Worm (Caenorhabditis elegans) whole organism, L2 larva: ENCODE measurements around the gene F21A3.2.

ENCODE experiments used
- C34F6.9 ChIP-seq: fragments of 150-350 bp; optimal IDR thresholded peaks from 2 replicates; lab custom pipeline; 2014; ENCODE audit warnings: missing biosample characterization, missing genetic modification characterization
- R02D3.7 ChIP-seq: fragments of 150-350 bp; optimal IDR thresholded peaks from 2 replicates; lab custom pipeline; 2014; ENCODE audit warnings: missing biosample characterization, missing genetic modification characterization
- Y55F3AM.14 ChIP-seq: fragments of 200-800 bp; sonication (Bioruptor generic); optimal IDR thresholded peaks from 2 replicates; lab custom pipeline; 2018; ENCODE audit warnings: mild to moderate bottlenecking, missing genetic modification characterization, missing compliant biosample characterization
- ZK546.5 ChIP-seq: sonication (generic microtip); optimal IDR thresholded peaks from 2 replicates; lab custom pipeline; 2017; ENCODE audit warnings: missing biosample characterization, missing genetic modification characterization
- alr-1 ChIP-seq: fragments of 150-350 bp; optimal IDR thresholded peaks from 2 replicates; lab custom pipeline; 2014; ENCODE audit warnings: missing biosample characterization, missing genetic modification characterization
- aly-2 ChIP-seq: fragments of 150-350 bp; optimal IDR thresholded peaks from 2 replicates; lab custom pipeline; 2014; ENCODE audit warnings: missing biosample characterization, missing genetic modification characterization
- ama-1 ChIP-seq: fragments of 150-350 bp; optimal IDR thresholded peaks from 2 replicates; lab custom pipeline; 2018; ENCODE audit warnings: inconsistent platforms
- blmp-1 ChIP-seq: sonication (generic microtip); optimal IDR thresholded peaks from 2 replicates; lab custom pipeline; 2017; ENCODE audit warnings: missing genetic modification characterization, mild to moderate bottlenecking, missing compliant biosample characterization, antibody characterized with exemption, moderate library complexity; ENCODE audit not compliant: insufficient read depth
- ceh-16 ChIP-seq: fragments of 150-350 bp; optimal IDR thresholded peaks from 2 replicates; lab custom pipeline; 2014; ENCODE audit warnings: missing biosample characterization, missing genetic modification characterization
- ceh-82 ChIP-seq: fragments of 150-350 bp; optimal IDR thresholded peaks from 2 replicates; lab custom pipeline; 2014; ENCODE audit warnings: missing biosample characterization, missing genetic modification characterization
- crh-2 ChIP-seq: sonication (generic microtip); optimal IDR thresholded peaks from 2 replicates; lab custom pipeline; 2017; ENCODE audit warnings: missing biosample characterization, missing genetic modification characterization
- dmd-4 ChIP-seq: sonication (generic microtip); optimal IDR thresholded peaks from 2 replicates; lab custom pipeline; 2017; ENCODE audit warnings: missing biosample characterization, missing genetic modification characterization
- egl-27 ChIP-seq: sonication (generic microtip); optimal IDR thresholded peaks from 3 replicates; lab custom pipeline; 2017; ENCODE audit warnings: missing biosample characterization, missing genetic modification reagents, missing genetic modification characterization
- elt-1 ChIP-seq: fragments of 150-350 bp; optimal IDR thresholded peaks from 2 replicates; lab custom pipeline; 2014; ENCODE audit warnings: missing biosample characterization, missing genetic modification characterization
- elt-3 ChIP-seq: sonication (generic microtip); optimal IDR thresholded peaks from 2 replicates; lab custom pipeline; 2017; ENCODE audit warnings: missing biosample characterization, missing genetic modification characterization
- fos-1 ChIP-seq: fragments of 150-350 bp; optimal IDR thresholded peaks from 2 replicates; lab custom pipeline; 2014; ENCODE audit warnings: missing biosample characterization, missing genetic modification characterization
- gmeb-1 ChIP-seq: fragments of 150-350 bp; optimal IDR thresholded peaks from 2 replicates; lab custom pipeline; 2014; ENCODE audit warnings: missing biosample characterization, missing genetic modification characterization
- lin-11 ChIP-seq: fragments of 150-350 bp; sonication (generic microtip); optimal IDR thresholded peaks from 2 replicates; lab custom pipeline; 2014; ENCODE audit warnings: missing biosample characterization, missing genetic modification characterization, inconsistent platforms, mixed read lengths
- lin-13 ChIP-seq: fragments of 150-350 bp; optimal IDR thresholded peaks from 2 replicates; lab custom pipeline; 2014; ENCODE audit warnings: missing biosample characterization, missing genetic modification reagents, missing genetic modification characterization
- lin-39 ChIP-seq: fragments of 150-350 bp; optimal IDR thresholded peaks from 2 replicates; lab custom pipeline; 2014; ENCODE audit warnings: missing biosample characterization, missing genetic modification reagents, missing genetic modification characterization
- lsy-2 ChIP-seq, 2 experiments: fragments of 150-350 bp in 1 of 2; sonication (generic microtip) in 1 of 2; optimal IDR thresholded peaks; 2 replicates each; lab custom pipeline; 2014 to 2017; ENCODE audit warnings: missing biosample characterization in 2 of 2, missing genetic modification characterization in 2 of 2
- mab-5 ChIP-seq: fragments of 150-350 bp; optimal IDR thresholded peaks from 2 replicates; lab custom pipeline; 2014; ENCODE audit warnings: missing biosample characterization, missing genetic modification characterization
- mbf-1 ChIP-seq: sonication (generic microtip); optimal IDR thresholded peaks from 2 replicates; lab custom pipeline; 2017; ENCODE audit warnings: missing biosample characterization, missing genetic modification characterization
- mdl-1 ChIP-seq, 2 experiments: fragments of 150-350 bp in 1 of 2; sonication (generic microtip) in 1 of 2; optimal IDR thresholded peaks; 2 replicates each; lab custom pipeline; 2017; ENCODE audit warnings: missing biosample characterization in 2 of 2, missing genetic modification characterization in 2 of 2
- nhr-10 ChIP-seq: sonication (generic microtip); optimal IDR thresholded peaks from 2 replicates; lab custom pipeline; 2017; ENCODE audit warnings: missing biosample characterization, missing genetic modification characterization
- nhr-12 ChIP-seq: fragments of 150-350 bp; optimal IDR thresholded peaks from 2 replicates; lab custom pipeline; 2014; ENCODE audit warnings: missing biosample characterization, missing genetic modification characterization
- nhr-129 ChIP-seq: fragments of 150-350 bp; optimal IDR thresholded peaks from 2 replicates; lab custom pipeline; 2014; ENCODE audit warnings: missing biosample characterization, missing genetic modification characterization
- nhr-21 ChIP-seq: fragments of 150-350 bp; optimal IDR thresholded peaks from 2 replicates; lab custom pipeline; 2014; ENCODE audit warnings: missing biosample characterization, missing genetic modification characterization
- nhr-237 ChIP-seq: fragments of 150-350 bp; optimal IDR thresholded peaks from 2 replicates; lab custom pipeline; 2014; ENCODE audit warnings: missing biosample characterization, missing genetic modification characterization
- nhr-25 ChIP-seq: fragments of 150-350 bp; sonication (generic microtip); optimal IDR thresholded peaks from 3 replicates; lab custom pipeline; 2014; ENCODE audit warnings: missing biosample characterization, missing genetic modification characterization
- nhr-6 ChIP-seq: fragments of 150-350 bp; optimal IDR thresholded peaks from 2 replicates; lab custom pipeline; 2014; ENCODE audit warnings: missing biosample characterization, missing genetic modification characterization
- nhr-77 ChIP-seq: fragments of 150-350 bp; optimal IDR thresholded peaks from 2 replicates; lab custom pipeline; 2014; ENCODE audit warnings: missing biosample characterization, missing genetic modification characterization
- peb-1 ChIP-seq: fragments of 150-350 bp; optimal IDR thresholded peaks from 2 replicates; lab custom pipeline; 2014; ENCODE audit warnings: missing biosample characterization, missing genetic modification characterization
- sem-4 ChIP-seq: fragments of 150-350 bp; optimal IDR thresholded peaks from 2 replicates; lab custom pipeline; 2014; ENCODE audit warnings: missing biosample characterization, missing genetic modification reagents, missing genetic modification characterization
- skn-1 ChIP-seq: sonication (generic microtip); optimal IDR thresholded peaks from 2 replicates; lab custom pipeline; 2017; ENCODE audit warnings: missing biosample characterization, missing genetic modification characterization
- sma-9 ChIP-seq, 2 experiments: fragments of 150-350 bp in 1 of 2; sonication (generic microtip) in 1 of 2; optimal IDR thresholded peaks; 2 replicates each; lab custom pipeline; 2014 to 2016; ENCODE audit warnings: missing genetic modification characterization in 2 of 2, mild to moderate bottlenecking in 1 of 2, missing biosample characterization in 1 of 2, missing compliant biosample characterization in 1 of 2, missing genetic modification reagents in 1 of 2, moderate library complexity in 1 of 2
- snpc-4 ChIP-seq: fragments of 150-350 bp; optimal IDR thresholded peaks from 2 replicates; lab custom pipeline; 2014; ENCODE audit warnings: missing biosample characterization, missing genetic modification characterization
- unc-39 ChIP-seq: fragments of 150-350 bp; optimal IDR thresholded peaks from 2 replicates; lab custom pipeline; 2014; ENCODE audit warnings: missing biosample characterization, missing genetic modification characterization
- unc-62 ChIP-seq: fragments of 150-350 bp; optimal IDR thresholded peaks from 2 replicates; lab custom pipeline; 2014; ENCODE audit warnings: missing biosample characterization, missing genetic modification reagents, missing genetic modification characterization
- zag-1 ChIP-seq: fragments of 150-350 bp; optimal IDR thresholded peaks from 2 replicates; lab custom pipeline; 2014; ENCODE audit warnings: missing biosample characterization, missing genetic modification characterization
- ztf-1 ChIP-seq: fragments of 200-800 bp; sonication (Bioruptor generic); conservative IDR thresholded peaks from 2 replicates; pipeline ENCODE4 v1.3.6; 2022; ENCODE audit warnings: missing genetic modification characterization, missing compliant biosample characterization
- ztf-11 ChIP-seq: sonication (generic microtip); optimal IDR thresholded peaks from 2 replicates; lab custom pipeline; 2017; ENCODE audit warnings: missing biosample characterization, missing genetic modification characterization
- ztf-4 ChIP-seq: fragments of 150-350 bp; optimal IDR thresholded peaks from 2 replicates; lab custom pipeline; 2014; ENCODE audit warnings: missing biosample characterization, missing genetic modification characterization

F21A3.2 gene

ce11 chrV:15516476-15516875 is 17.3 kb downstream of the F21A3.2 start:
- no peak for TF ChIP-seq nhr-77 (tag; lab: Kevin White, UChicago)
- TF ChIP-seq crh-2: no peak
- TF ChIP-seq nhr-10 (tag; lab: Kevin White, UChicago): no peak
- TF ChIP-seq peb-1 (tag; lab: Kevin White, UChicago): no peak
- TF ChIP-seq ceh-82 (tag; lab: Kevin White, UChicago): no peak
- TF ChIP-seq lin-13 (GFP tag; lab: Kevin White, UChicago): no peak
- no peak for TF ChIP-seq R02D3.7
- TF ChIP-seq elt-1: no peak
- TF ChIP-seq nhr-25 (tag; lab: Kevin White, UChicago): no peak
- no peak for TF ChIP-seq ama-1
- TF ChIP-seq, all 48 proteins: peak for 0

ce11 chrV:15515365-15515764 is 18.4 kb downstream of the F21A3.2 start:
- no peak for TF ChIP-seq C34F6.9 (tag; lab: Kevin White, UChicago)
- TF ChIP-seq ztf-4 (tag; lab: Kevin White, UChicago): no peak
- no peak for TF ChIP-seq egl-27 (tag; lab: Kevin White, UChicago)
- peak; percentile 35 for TF ChIP-seq nhr-129 (tag; lab: Kevin White, UChicago)
- peak; percentile 2 for TF ChIP-seq fos-1 (tag; lab: Kevin White, UChicago)
- no peak for TF ChIP-seq elt-3 (tag; lab: Kevin White, UChicago)
- no peak for TF ChIP-seq nhr-10 (tag; lab: Kevin White, UChicago)
- TF ChIP-seq snpc-4 (tag; lab: Kevin White, UChicago): no peak
- peak in 1 of 2 experiments; percentile 13 for TF ChIP-seq lsy-2 (tag; optimal IDR thresholded peaks at IDR 0.05; lab: Kevin White, UChicago)
- no peak for TF ChIP-seq lin-13 (GFP tag; lab: Kevin White, UChicago)
- TF ChIP-seq, all 48 proteins: peak for 3

ce11 chrV:15512856-15513756 is 20.7 kb downstream of the F21A3.2 start:
- no peak for TF ChIP-seq sma-9 (GFP tag; optimal IDR thresholded peaks at IDR 0.05; lab: Kevin White, UChicago)
- TF ChIP-seq sma-9 (tag; optimal IDR thresholded peaks at IDR 0.05; lab: Kevin White, UChicago): no peak
- no peak for TF ChIP-seq ceh-16
- no peak for TF ChIP-seq peb-1 (tag; lab: Kevin White, UChicago)

- TF ChIP-seq ZK546.5 (peak; percentile 21), zag-1 (tag; lab: Kevin White, UChicago) (peak; percentile 22), nhr-25 (tag; lab: Kevin White, UChicago) (peak; percentile 82), crh-2 (peak; percentile 86), aly-2 (no peak), lsy-2 (tag; optimal IDR thresholded peaks at IDR 0.05; lab: Kevin White, UChicago) (peak; percentile 98 to 99), ztf-4 (tag; lab: Kevin White, UChicago) (no peak), ztf-1 (GFP tag; lab: Robert Waterston, UW) (no peak), blmp-1 (tag; lab: Kevin White, UChicago) (peak; percentile 58), nhr-21 (peak; percentile 72), nhr-6 (tag; lab: Kevin White, UChicago) (peak; percentile 56), nhr-237 (tag; lab: Kevin White, UChicago) (no peak), alr-1 (tag; lab: Kevin White, UChicago) (no peak), sem-4 (tag; lab: Kevin White, UChicago) (no peak), lin-13 (GFP tag; lab: Kevin White, UChicago) (no peak), C34F6.9 (tag; lab: Kevin White, UChicago) (peak; percentile 83), Y55F3AM.14 (no peak), gmeb-1 (tag; lab: Kevin White, UChicago) (peak; percentile 85), ama-1 (no peak), skn-1 (tag; lab: Kevin White, UChicago) (no peak), nhr-77 (tag; lab: Kevin White, UChicago) (peak; percentile 43), mab-5 (peak; percentile 45), mdl-1 (tag; optimal IDR thresholded peaks at IDR 0.05; lab: Kevin White, UChicago) (no peak), nhr-10 (tag; lab: Kevin White, UChicago) (no peak), nhr-12 (tag; lab: Kevin White, UChicago) (no peak), ceh-82 (tag; lab: Kevin White, UChicago) (peak; percentile 28), dmd-4 (tag; lab: Kevin White, UChicago) (no peak), elt-3 (tag; lab: Kevin White, UChicago) (no peak), snpc-4 (tag; lab: Kevin White, UChicago) (peak; percentile 80), ztf-11 (tag; lab: Kevin White, UChicago) (no peak), peb-1 (tag; lab: Kevin White, UChicago) (no peak), lin-39 (no peak), unc-62 (no peak), nhr-129 (tag; lab: Kevin White, UChicago) (peak; percentile 87), mbf-1 (tag; lab: Kevin White, UChicago) (no peak), unc-39 (tag; lab: Kevin White, UChicago) (no peak), lin-11 (peak; percentile 69)
These were observed 22.0 kb downstream of the F21A3.2 start, which contains the start of gene rpl-38 for ce11 chrV:15511613-15512216. rpl-38 (plus strand) TSS chrV:15512166.
